Worm (Caenorhabditis elegans) whole organism, L1 larva: ENCODE data around the gene F41E6.15.

Source experiments
- C04F5.9 ChIP-seq: sonication (generic microtip); optimal IDR thresholded peaks from 2 replicates; lab custom pipeline; 2016; ENCODE audit warnings: missing genetic modification characterization, missing compliant biosample characterization
- C34B4.2 ChIP-seq: sonication (generic microtip); optimal IDR thresholded peaks from 2 replicates; lab custom pipeline; 2017; ENCODE audit warnings: mild to moderate bottlenecking, missing genetic modification characterization, missing compliant biosample characterization
- F16B12.6 ChIP-seq: fragments of 150-350 bp; optimal IDR thresholded peaks from 2 replicates; lab custom pipeline; 2014; ENCODE audit warnings: missing biosample characterization, missing genetic modification characterization
- Y116A8C.19 ChIP-seq: sonication (generic microtip); optimal IDR thresholded peaks from 2 replicates; lab custom pipeline; 2016; ENCODE audit warnings: missing compliant biosample characterization, missing genetic modification characterization, borderline replicate concordance
- aly-2 ChIP-seq: fragments of 150-350 bp; optimal IDR thresholded peaks from 2 replicates; lab custom pipeline; 2014; ENCODE audit warnings: missing biosample characterization, missing genetic modification characterization
- ama-1 ChIP-seq: fragments of 150-350 bp; optimal IDR thresholded peaks from 2 replicates; lab custom pipeline; 2014
- blmp-1 ChIP-seq: fragments of 150-350 bp; optimal IDR thresholded peaks from 2 replicates; lab custom pipeline; 2014; ENCODE audit warnings: missing biosample characterization, missing genetic modification characterization
- ceh-8 ChIP-seq: fragments of 200-800 bp; sonication (Bioruptor generic); optimal IDR thresholded peaks from 2 replicates; lab custom pipeline; 2018; ENCODE audit warnings: mild to moderate bottlenecking, missing genetic modification characterization, moderate library complexity, missing compliant biosample characterization
- ceh-82 ChIP-seq, 3 experiments: fragments of 150-350 bp in 1 of 3; sonication (generic microtip) in 2 of 3; optimal IDR thresholded peaks; 2 replicates each; lab custom pipeline; 2014 to 2017; ENCODE audit warnings: missing biosample characterization in 3 of 3, missing genetic modification characterization in 3 of 3
- ceh-88 ChIP-seq: fragments of 200-800 bp; sonication (Bioruptor generic); IDR thresholded peaks from 2 replicates; pipeline ENCODE4 v1.3.6; 2022; ENCODE audit warnings: missing genetic modification characterization, missing compliant biosample characterization
- dpl-1 ChIP-seq, 3 experiments: fragments of 150-350 bp in 2 of 3; sonication (generic microtip) in 1 of 3; optimal IDR thresholded peaks; 2 replicates each; lab custom pipeline; 2014 to 2017; ENCODE audit warnings: missing biosample characterization in 3 of 3, missing genetic modification characterization in 3 of 3, missing genetic modification reagents in 3 of 3
- dsc-1 ChIP-seq: sonication (generic microtip); optimal IDR thresholded peaks from 2 replicates; lab custom pipeline; 2016; ENCODE audit warnings: mild to moderate bottlenecking, missing genetic modification characterization, missing compliant biosample characterization
- efl-1 ChIP-seq, 4 experiments: fragments of 150-350 bp; optimal IDR thresholded peaks in 3 of 4; peaks in 1 of 4; 1 replicate in 1 of 4; 2 replicates in 3 of 4; lab custom pipeline; 2014; ENCODE audit warnings: missing biosample characterization in 2 of 4, missing genetic modification characterization in 2 of 4, missing genetic modification reagents in 2 of 4
- egl-13 ChIP-seq: sonication (generic microtip); optimal IDR thresholded peaks from 2 replicates; lab custom pipeline; 2016; ENCODE audit warnings: missing genotype, missing genetic modification reagents, missing genetic modification characterization, missing compliant biosample characterization
- egl-27 ChIP-seq, 2 experiments: fragments of 150-350 bp in 1 of 2; sonication (generic microtip); optimal IDR thresholded peaks; 3 replicates each; lab custom pipeline; 2017 to 2018; ENCODE audit warnings: missing biosample characterization in 2 of 2, missing genetic modification characterization in 2 of 2, missing genetic modification reagents in 2 of 2
- elt-2 ChIP-seq: sonication (generic microtip); optimal IDR thresholded peaks from 2 replicates; lab custom pipeline; 2016; ENCODE audit warnings: missing genetic modification characterization, mild to moderate bottlenecking, inconsistent platforms, missing compliant biosample characterization, missing genetic modification reagents
- fkh-10 ChIP-seq: sonication (generic microtip); optimal IDR thresholded peaks from 2 replicates; lab custom pipeline; 2017; ENCODE audit warnings: missing biosample characterization, missing genetic modification reagents, missing genetic modification characterization
- fkh-4 ChIP-seq: sonication (generic microtip); optimal IDR thresholded peaks from 2 replicates; lab custom pipeline; 2016; ENCODE audit warnings: missing compliant biosample characterization, missing genetic modification characterization, borderline replicate concordance
- fkh-8 ChIP-seq: sonication (generic microtip); optimal IDR thresholded peaks from 2 replicates; lab custom pipeline; 2016; ENCODE audit warnings: mild to moderate bottlenecking, missing genetic modification characterization, missing compliant biosample characterization
- fos-1 ChIP-seq: fragments of 150-350 bp; optimal IDR thresholded peaks from 2 replicates; lab custom pipeline; 2014; ENCODE audit warnings: missing biosample characterization, missing genetic modification characterization
- grh-1 ChIP-seq: fragments of 200-800 bp; sonication (Bioruptor generic); IDR thresholded peaks from 2 replicates; pipeline ENCODE4 v1.3.6; 2022; ENCODE audit warnings: missing genetic modification reagents, missing genetic modification characterization, missing compliant biosample characterization
- hlh-17 ChIP-seq: fragments of 200-800 bp; sonication (Bioruptor generic); optimal IDR thresholded peaks from 2 replicates; lab custom pipeline; 2018; ENCODE audit warnings: missing genetic modification characterization, mild to moderate bottlenecking, missing compliant biosample characterization, moderate library complexity, borderline replicate concordance
- hlh-4 ChIP-seq: sonication (generic microtip); optimal IDR thresholded peaks from 2 replicates; lab custom pipeline; 2016; ENCODE audit warnings: mild to moderate bottlenecking, missing genetic modification characterization, missing compliant biosample characterization
- hpl-2 ChIP-seq: fragments of 150-350 bp; optimal IDR thresholded peaks from 2 replicates; lab custom pipeline; 2014; ENCODE audit warnings: missing biosample characterization, missing genetic modification reagents, missing genetic modification characterization
- irx-1 ChIP-seq: sonication (generic microtip); optimal IDR thresholded peaks from 2 replicates; lab custom pipeline; 2016; ENCODE audit warnings: missing genetic modification characterization, missing compliant biosample characterization
- isw-1 ChIP-seq: fragments of 200-800 bp; sonication (Bioruptor generic); IDR thresholded peaks from 2 replicates; pipeline ENCODE4 v1.3.6; 2022; ENCODE audit warnings: missing genetic modification characterization, missing compliant biosample characterization
- lin-14 ChIP-seq: fragments of 200-800 bp; sonication (Bioruptor generic); optimal IDR thresholded peaks from 2 replicates; lab custom pipeline; 2018; ENCODE audit warnings: mild to moderate bottlenecking, missing genetic modification characterization, moderate library complexity, missing compliant biosample characterization
- lir-3 ChIP-seq: sonication (generic microtip); optimal IDR thresholded peaks from 2 replicates; lab custom pipeline; 2016; ENCODE audit warnings: mild to moderate bottlenecking, missing genetic modification characterization, moderate library complexity, missing compliant biosample characterization; ENCODE audit not compliant: poor library complexity
- mab-9 ChIP-seq: fragments of 200-800 bp; sonication (Bioruptor generic); IDR thresholded peaks from 2 replicates; pipeline ENCODE4 v1.3.6; 2022; ENCODE audit warnings: missing genetic modification reagents, missing genetic modification characterization, missing compliant biosample characterization
- mdl-1 ChIP-seq, 2 experiments: fragments of 150-350 bp; optimal IDR thresholded peaks; 2 replicates each; lab custom pipeline; 2014 to 2017; ENCODE audit warnings: missing biosample characterization in 2 of 2, missing genetic modification characterization in 2 of 2, inconsistent platforms in 1 of 2
- mef-2 ChIP-seq: fragments of 150-350 bp; optimal IDR thresholded peaks from 2 replicates; lab custom pipeline; 2014; ENCODE audit warnings: missing biosample characterization, missing genetic modification characterization
- nhr-12 ChIP-seq: sonication (generic microtip); optimal IDR thresholded peaks from 2 replicates; lab custom pipeline; 2017; ENCODE audit warnings: missing biosample characterization, missing genetic modification characterization
- nhr-20 ChIP-seq: sonication (generic microtip); optimal IDR thresholded peaks from 2 replicates; lab custom pipeline; 2016; ENCODE audit warnings: mild to moderate bottlenecking, missing genetic modification characterization, missing compliant biosample characterization
- nhr-71 ChIP-seq: sonication (generic microtip); optimal IDR thresholded peaks from 2 replicates; lab custom pipeline; 2016; ENCODE audit warnings: mild to moderate bottlenecking, missing genetic modification characterization, moderate library complexity, missing compliant biosample characterization
- nhr-77 ChIP-seq: fragments of 150-350 bp; optimal IDR thresholded peaks from 2 replicates; lab custom pipeline; 2014; ENCODE audit warnings: missing biosample characterization, missing genetic modification characterization
- nhr-90 ChIP-seq: sonication (generic microtip); optimal IDR thresholded peaks from 2 replicates; lab custom pipeline; 2016; ENCODE audit warnings: mild to moderate bottlenecking, missing genetic modification characterization, missing compliant biosample characterization; ENCODE audit not compliant: poor library complexity
- pag-3 ChIP-seq: sonication (generic microtip); optimal IDR thresholded peaks from 2 replicates; lab custom pipeline; 2017; ENCODE audit warnings: missing genetic modification characterization, mild to moderate bottlenecking, missing compliant biosample characterization, antibody characterized with exemption, borderline replicate concordance; ENCODE audit not compliant: insufficient read depth
- pax-3 ChIP-seq: fragments of 200-800 bp; sonication (Bioruptor generic); optimal IDR thresholded peaks from 2 replicates; lab custom pipeline; 2018; ENCODE audit warnings: mild to moderate bottlenecking, missing genetic modification characterization, moderate library complexity, missing compliant biosample characterization
- pqm-1 ChIP-seq: sonication (generic microtip); optimal IDR thresholded peaks from 3 replicates; lab custom pipeline; 2017; ENCODE audit warnings: missing biosample characterization, missing genetic modification characterization
- rnt-1 ChIP-seq: sonication (generic microtip); optimal IDR thresholded peaks from 2 replicates; lab custom pipeline; 2016; ENCODE audit warnings: mild to moderate bottlenecking, missing genetic modification characterization, moderate library complexity, missing compliant biosample characterization
- skn-1 ChIP-seq: fragments of 150-350 bp; optimal IDR thresholded peaks from 2 replicates; lab custom pipeline; 2014; ENCODE audit warnings: missing biosample characterization, missing genetic modification characterization
- snpc-4 ChIP-seq: fragments of 150-350 bp; optimal IDR thresholded peaks from 2 replicates; lab custom pipeline; 2014; ENCODE audit warnings: missing biosample characterization, missing genetic modification characterization
- sup-37 ChIP-seq: fragments of 200-800 bp; sonication (Bioruptor generic); optimal IDR thresholded peaks from 2 replicates; lab custom pipeline; 2018; ENCODE audit warnings: mild to moderate bottlenecking, missing genetic modification characterization, missing compliant biosample characterization
- tbx-2 ChIP-seq: sonication (generic microtip); optimal IDR thresholded peaks from 2 replicates; lab custom pipeline; 2016; ENCODE audit warnings: missing genetic modification characterization, missing compliant biosample characterization
- tlp-1 ChIP-seq: fragments of 150-350 bp; optimal IDR thresholded peaks from 2 replicates; lab custom pipeline; 2014; ENCODE audit warnings: missing biosample characterization, missing genetic modification characterization
- unc-86 ChIP-seq: sonication (generic microtip); optimal IDR thresholded peaks from 2 replicates; lab custom pipeline; 2016; ENCODE audit warnings: missing genetic modification characterization, missing compliant biosample characterization
- unc-98 ChIP-seq: fragments of 200-800 bp; sonication (Bioruptor generic); IDR thresholded peaks from 2 replicates; pipeline ENCODE4 v1.3.6; 2022; ENCODE audit warnings: missing genetic modification characterization, missing compliant biosample characterization
- xbp-1 ChIP-seq: sonication (generic microtip); optimal IDR thresholded peaks from 2 replicates; lab custom pipeline; 2016; ENCODE audit warnings: missing genetic modification characterization, missing compliant biosample characterization
- zag-1 ChIP-seq: fragments of 150-350 bp; optimal IDR thresholded peaks from 2 replicates; lab custom pipeline; 2014; ENCODE audit warnings: missing biosample characterization, missing genetic modification characterization
- ztf-11 ChIP-seq, 2 experiments: sonication (generic microtip); optimal IDR thresholded peaks; 2 replicates each; lab custom pipeline; 2016 to 2017; ENCODE audit warnings: missing genetic modification characterization in 2 of 2, missing biosample characterization in 1 of 2, missing compliant biosample characterization in 1 of 2
- ztf-4 ChIP-seq: fragments of 150-350 bp; optimal IDR thresholded peaks from 2 replicates; lab custom pipeline; 2014; ENCODE audit warnings: missing biosample characterization, missing genetic modification characterization

The F41E6.15 gene

ce11 chrV:8569841-8570361, 32.6 kb downstream of the F41E6.15 start, which contains the start of the genes F25G6.9 and symk-1 (continued):
- peak; percentile 80 for TF ChIP-seq irx-1 (tag; lab: Kevin White, UChicago)
- TF ChIP-seq pqm-1 (tag; lab: Kevin White, UChicago) = no peak
- no peak for TF ChIP-seq mef-2
- no peak for TF ChIP-seq fkh-4
- no peak for TF ChIP-seq nhr-77
- TF ChIP-seq pag-3 = no peak
- peak; percentile 9 for TF ChIP-seq fkh-8
- peak; percentile 58 to 74 (median 69) for TF ChIP-seq ceh-82 (tag; optimal IDR thresholded peaks at IDR 0.05; lab: Kevin White, UChicago)
- TF ChIP-seq hlh-17 = no peak
- TF ChIP-seq lir-3 (tag; lab: Kevin White, UChicago) = peak; percentile 47
- peak; percentile 61 to 75 (median 71) for TF ChIP-seq dpl-1 (GFP tag; optimal IDR thresholded peaks at IDR 0.05; lab: Kevin White, UChicago)
- peak; percentile 29 for TF ChIP-seq egl-13 (tag; lab: Kevin White, UChicago)
- TF ChIP-seq fos-1 (tag; lab: Kevin White, UChicago) = peak; percentile 7
- peak; percentile 86 for TF ChIP-seq nhr-71 (tag; lab: Kevin White, UChicago)
- no peak for TF ChIP-seq nhr-12 (tag; lab: Kevin White, UChicago)
- TF ChIP-seq efl-1 (optimal IDR thresholded peaks at IDR 0.05; lab: Kevin White, UChicago) = peak; percentile 64 to 77
- TF ChIP-seq efl-1 (GFP tag; optimal IDR thresholded peaks at IDR 0.05 in 1 of 2; lab: Kevin White, UChicago) = peak; percentile 73 to 97
- no peak for TF ChIP-seq mab-9 (GFP tag; lab: Robert Waterston, UW)
- no peak for TF ChIP-seq pax-3 (tag; lab: Kevin White, UChicago)
- peak in 1 of 2 experiments; percentile 41 for TF ChIP-seq ztf-11 (tag; optimal IDR thresholded peaks at IDR 0.05; lab: Kevin White, UChicago)
- no peak for TF ChIP-seq Y116A8C.19 (tag; lab: Kevin White, UChicago)
- no peak for TF ChIP-seq blmp-1
- peak; percentile 77 for TF ChIP-seq nhr-20 (tag; lab: Kevin White, UChicago)
- peak; percentile 44 for TF ChIP-seq grh-1
- peak; percentile 12 for TF ChIP-seq ztf-4
- no peak for TF ChIP-seq unc-98
- peak; percentile 86 for TF ChIP-seq rnt-1 (tag; lab: Kevin White, UChicago)
- no peak for TF ChIP-seq tlp-1 (tag; lab: Kevin White, UChicago)
- peak; percentile 72 for TF ChIP-seq lin-14
- TF ChIP-seq dsc-1 (tag; lab: Kevin White, UChicago) = peak; percentile 82
- TF ChIP-seq F16B12.6 (tag; lab: Kevin White, UChicago) = peak; percentile 3
- TF ChIP-seq skn-1 = peak; percentile 52
- TF ChIP-seq snpc-4 (tag; lab: Kevin White, UChicago) = peak; percentile 75
- TF ChIP-seq C34B4.2 (tag; lab: Kevin White, UChicago) = no peak
- peak; percentile 60 for TF ChIP-seq unc-86
- peak; percentile 41 for TF ChIP-seq sup-37 (GFP tag; lab: Kevin White, UChicago)
- TF ChIP-seq aly-2 (tag; lab: Kevin White, UChicago) = peak; percentile 56
- TF ChIP-seq egl-27 (tag; optimal IDR thresholded peaks at IDR 0.05; lab: Kevin White, UChicago) = no peak
- TF ChIP-seq hpl-2 = peak; percentile 44
- no peak for TF ChIP-seq hlh-4 (tag; lab: Kevin White, UChicago)
- peak in 1 of 2 experiments; percentile 37 for TF ChIP-seq mdl-1 (tag; optimal IDR thresholded peaks at IDR 0.05; lab: Kevin White, UChicago)
- TF ChIP-seq tbx-2 (tag; lab: Kevin White, UChicago) = peak; percentile 81
- TF ChIP-seq xbp-1 (tag; lab: Kevin White, UChicago) = peak; percentile 76
- TF ChIP-seq ceh-8 = peak; percentile 37
- TF ChIP-seq ceh-88 = no peak
- TF ChIP-seq fkh-10 (GFP tag; lab: Kevin White, UChicago) = no peak
- TF ChIP-seq isw-1 (GFP tag; lab: Robert Waterston, UW) = peak; percentile 66
- TF ChIP-seq nhr-90 = peak; percentile 79
- no peak for TF ChIP-seq zag-1
- TF ChIP-seq C04F5.9 (tag; lab: Kevin White, UChicago) = no peak
- no peak for TF ChIP-seq ama-1 (lab: Kevin White, UChicago)
- peak; percentile 12 for TF ChIP-seq elt-2
